Worm (Caenorhabditis elegans) whole organism, L1 larva: ENCODE results near the gene ctbp-1.

Source experiments
- alr-1 ChIP-seq: fragments of 200-800 bp; sonication (Bioruptor generic); optimal IDR thresholded peaks from 2 replicates; lab custom pipeline; 2018; ENCODE audit warnings: borderline replicate concordance, mild to moderate bottlenecking, missing genetic modification characterization, missing compliant biosample characterization
- aly-2 ChIP-seq: fragments of 150-350 bp; optimal IDR thresholded peaks from 2 replicates; lab custom pipeline; 2014; ENCODE audit warnings: missing biosample characterization, missing genetic modification characterization
- ceh-88 ChIP-seq: fragments of 200-800 bp; sonication (Bioruptor generic); IDR thresholded peaks from 2 replicates; pipeline ENCODE4 v1.3.6; 2022; ENCODE audit warnings: missing genetic modification characterization, missing compliant biosample characterization
- dpl-1 ChIP-seq, 3 experiments: fragments of 150-350 bp in 2 of 3; sonication (generic microtip) in 1 of 3; optimal IDR thresholded peaks; 2 replicates each; lab custom pipeline; 2014 to 2017; ENCODE audit warnings: missing biosample characterization in 3 of 3, missing genetic modification characterization in 3 of 3, missing genetic modification reagents in 3 of 3
- mdl-1 ChIP-seq, 2 experiments: fragments of 150-350 bp; optimal IDR thresholded peaks; 2 replicates each; lab custom pipeline; 2014 to 2017; ENCODE audit warnings: missing biosample characterization in 2 of 2, missing genetic modification characterization in 2 of 2, inconsistent platforms in 1 of 2
- nhr-85 ChIP-seq: sonication (generic microtip); peaks from one replicate; lab custom pipeline; 2016; ENCODE audit warnings: missing genetic modification characterization, inconsistent platforms, missing compliant biosample characterization
- pax-3 ChIP-seq: fragments of 200-800 bp; sonication (Bioruptor generic); optimal IDR thresholded peaks from 2 replicates; lab custom pipeline; 2018; ENCODE audit warnings: mild to moderate bottlenecking, missing genetic modification characterization, moderate library complexity, missing compliant biosample characterization

- TF ChIP-seq aly-2 (no peak), ceh-88 (GFP tag; lab: Robert Waterston, UW) (no peak), dpl-1 (GFP tag; optimal IDR thresholded peaks at IDR 0.05; lab: Kevin White, UChicago) (no peak), mdl-1 (tag; optimal IDR thresholded peaks at IDR 0.05; lab: Kevin White, UChicago) (no peak), alr-1 (tag; lab: Kevin White, UChicago) (no peak), pax-3 (tag; lab: Kevin White, UChicago) (no peak), nhr-85 (no peak)
Observed at ce11 chrX:5839643-5840042, 22.9 kb upstream of the ctbp-1 start, which contains the start of gene dct-11.
